Worm (Caenorhabditis elegans): ENCODE data around the gene srh-275.

DNA sequence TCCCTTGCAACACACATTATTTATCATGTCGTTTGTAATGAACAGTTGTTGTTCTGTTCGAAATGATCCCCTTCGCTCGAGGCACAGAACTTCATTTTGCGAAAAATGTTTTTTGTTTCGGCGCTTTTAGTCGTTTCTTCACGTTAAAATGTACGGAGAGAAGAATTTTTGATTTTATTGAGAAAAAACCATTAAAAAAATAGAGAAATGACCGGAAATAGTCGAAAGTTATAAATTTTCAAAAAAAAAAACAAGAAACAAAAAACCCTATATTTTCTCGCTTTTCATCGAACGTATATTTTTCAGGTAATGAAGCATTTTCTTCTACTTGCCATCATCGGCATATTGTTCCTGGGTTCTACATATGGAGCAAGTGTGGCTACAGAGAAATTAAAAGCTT is 20.6 kb upstream of the srh-275 start, which contains the start of gene F10G2.1:
- TF ChIP-seq nhr-237 (tag; optimal IDR thresholded peaks at IDR 0.05), result no peak
- no peak for TF ChIP-seq elt-3 (tag; optimal IDR thresholded peaks at IDR 0.05)
- no peak for TF ChIP-seq elt-1 (tag; optimal IDR thresholded peaks at IDR 0.05)
- TF ChIP-seq lin-13 (GFP tag; optimal IDR thresholded peaks at IDR 0.05), result no peak
- TF ChIP-seq blmp-1 (tag; optimal IDR thresholded peaks at IDR 0.05; ENCODE audit: insufficient read depth), result no peak
- TF ChIP-seq zag-1 (tag; optimal IDR thresholded peaks at IDR 0.05), result no peak
- TF ChIP-seq skn-1 (tag; optimal IDR thresholded peaks at IDR 0.05), result no peak
- no peak for TF ChIP-seq aly-2 (tag; optimal IDR thresholded peaks at IDR 0.05)
- no peak for TF ChIP-seq peb-1 (tag; optimal IDR thresholded peaks at IDR 0.05)
- TF ChIP-seq mdl-1 (tag; optimal IDR thresholded peaks at IDR 0.05), result no peak
- TF ChIP-seq alr-1 (tag; optimal IDR thresholded peaks at IDR 0.05), result no peak
- TF ChIP-seq mab-5 (tag; optimal IDR thresholded peaks at IDR 0.05), result no peak

Measured in whole organism, L2 larva.